Fruit fly (Drosophila melanogaster): ENCODE measurements around the gene CG31131.

dm6 chr3R:27957967-27958366, 5.1 kb downstream of the CG31131 start:
- no peak for TF ChIP-seq insv (optimal IDR thresholded peaks at IDR 0.05)
- TF ChIP-seq h (optimal IDR thresholded peaks at IDR 0.05), result no peak
- TF ChIP-seq psq (optimal IDR thresholded peaks at IDR 0.05), result no peak
- TF ChIP-seq Sin3A (optimal IDR thresholded peaks at IDR 0.05), result no peak
- no peak for TF ChIP-seq ttk (optimal IDR thresholded peaks at IDR 0.05)
